Worm (Caenorhabditis elegans) whole organism, mixed stage, embryonic: Measurements from ENCODE around the gene coh-3.
A peak's percentile ranks its signal among the peaks of the same experiment; 100 is the strongest.

Experiments
- M03D4.4 ChIP-seq: sonication (generic microtip); optimal IDR thresholded peaks from 2 replicates; lab custom pipeline; 2017; ENCODE audit warnings: mild to moderate bottlenecking, missing genetic modification characterization, missing compliant biosample characterization
- bed-3 ChIP-seq: fragments of 200-800 bp; sonication (Bioruptor generic); optimal IDR thresholded peaks from 3 replicates; lab custom pipeline; 2018; ENCODE audit warnings: mild to moderate bottlenecking, missing genetic modification characterization, moderate library complexity, missing compliant biosample characterization
- blmp-1 ChIP-seq: fragments of 150-350 bp; optimal IDR thresholded peaks from 2 replicates; lab custom pipeline; 2014; ENCODE audit warnings: missing biosample characterization, missing genetic modification characterization
- ceh-39 ChIP-seq: fragments of 150-350 bp; optimal IDR thresholded peaks from 2 replicates; lab custom pipeline; 2014; ENCODE audit warnings: missing biosample characterization, missing genetic modification characterization
- ceh-43 ChIP-seq: fragments of 200-800 bp; sonication (Bioruptor generic); optimal IDR thresholded peaks from 2 replicates; lab custom pipeline; 2018; ENCODE audit warnings: mild to moderate bottlenecking, missing genetic modification characterization, moderate library complexity, missing compliant biosample characterization
- ceh-83 ChIP-seq: fragments of 200-800 bp; sonication (Bioruptor generic); optimal IDR thresholded peaks from 2 replicates; lab custom pipeline; 2018; ENCODE audit warnings: mild to moderate bottlenecking, missing genetic modification characterization, missing compliant biosample characterization
- ces-1 ChIP-seq: fragments of 150-350 bp; optimal IDR thresholded peaks from 2 replicates; lab custom pipeline; 2014; ENCODE audit warnings: missing biosample characterization, missing genetic modification reagents, missing genetic modification characterization
- cnd-1 ChIP-seq: fragments of 200-800 bp; sonication (Bioruptor generic); optimal IDR thresholded peaks from 2 replicates; lab custom pipeline; 2018; ENCODE audit warnings: mild to moderate bottlenecking, missing genetic modification characterization, missing compliant biosample characterization
- drap-1 ChIP-seq: fragments of 200-800 bp; sonication (Bioruptor generic); optimal IDR thresholded peaks from 3 replicates; lab custom pipeline; 2018; ENCODE audit warnings: mild to moderate bottlenecking, missing genetic modification characterization, missing compliant biosample characterization
- elt-1 ChIP-seq: sonication (generic microtip); optimal IDR thresholded peaks from 2 replicates; lab custom pipeline; 2017; ENCODE audit warnings: missing genetic modification characterization, mild to moderate bottlenecking, missing compliant biosample characterization, antibody characterized with exemption, moderate library complexity, borderline replicate concordance; ENCODE audit not compliant: insufficient read depth
- elt-3 ChIP-seq: fragments of 150-350 bp; optimal IDR thresholded peaks from 2 replicates; lab custom pipeline; 2014; ENCODE audit warnings: missing biosample characterization, missing genetic modification characterization
- flh-1 ChIP-seq: fragments of 200-800 bp; sonication (Bioruptor generic); optimal IDR thresholded peaks from 2 replicates; lab custom pipeline; 2018; ENCODE audit warnings: mild to moderate bottlenecking, missing genetic modification characterization, moderate library complexity, missing compliant biosample characterization
- ham-2 ChIP-seq: fragments of 200-800 bp; sonication (Bioruptor generic); optimal IDR thresholded peaks from 2 replicates; lab custom pipeline; 2018; ENCODE audit warnings: mild to moderate bottlenecking, missing genetic modification characterization, missing compliant biosample characterization
- hlh-1 ChIP-seq: fragments of 150-350 bp; optimal IDR thresholded peaks from 2 replicates; lab custom pipeline; 2014; ENCODE audit warnings: missing biosample characterization, missing genetic modification reagents, missing genetic modification characterization
- lin-13 ChIP-seq: fragments of 150-350 bp; optimal IDR thresholded peaks from 2 replicates; lab custom pipeline; 2014; ENCODE audit warnings: missing biosample characterization, missing genetic modification characterization
- lin-32 ChIP-seq: fragments of 200-800 bp; sonication (Bioruptor generic); optimal IDR thresholded peaks from 2 replicates; lab custom pipeline; 2018; ENCODE audit warnings: mild to moderate bottlenecking, missing genetic modification characterization, missing compliant biosample characterization
- lsy-2 ChIP-seq: fragments of 150-350 bp; optimal IDR thresholded peaks from 2 replicates; lab custom pipeline; 2014; ENCODE audit warnings: missing biosample characterization, missing genetic modification characterization
- mab-5 ChIP-seq: fragments of 150-350 bp; optimal IDR thresholded peaks from 2 replicates; lab custom pipeline; 2014; ENCODE audit warnings: missing biosample characterization, missing genetic modification characterization
- mep-1 ChIP-seq: fragments of 150-350 bp; optimal IDR thresholded peaks from 2 replicates; lab custom pipeline; 2017; ENCODE audit warnings: missing biosample characterization, missing genetic modification reagents, missing genetic modification characterization, inconsistent platforms
- mls-2 ChIP-seq: sonication (generic microtip); optimal IDR thresholded peaks from 2 replicates; lab custom pipeline; 2016; ENCODE audit warnings: mild to moderate bottlenecking, missing genetic modification characterization, moderate library complexity, missing compliant biosample characterization
- nhr-12 ChIP-seq: fragments of 150-350 bp; optimal IDR thresholded peaks from 2 replicates; lab custom pipeline; 2014; ENCODE audit warnings: missing biosample characterization, missing genetic modification characterization
- nhr-2 ChIP-seq: fragments of 150-350 bp; optimal IDR thresholded peaks from 2 replicates; lab custom pipeline; 2014; ENCODE audit warnings: missing biosample characterization, missing genetic modification characterization
- nhr-237 ChIP-seq: fragments of 150-350 bp; optimal IDR thresholded peaks from 2 replicates; lab custom pipeline; 2014; ENCODE audit warnings: missing biosample characterization, missing genetic modification characterization
- nhr-28 ChIP-seq: fragments of 150-350 bp; optimal IDR thresholded peaks from 2 replicates; lab custom pipeline; 2014; ENCODE audit warnings: missing biosample characterization, missing genetic modification characterization
- nhr-76 ChIP-seq: sonication (generic microtip); optimal IDR thresholded peaks from 2 replicates; lab custom pipeline; 2017; ENCODE audit warnings: missing biosample characterization, missing genetic modification characterization
- pha-4 ChIP-seq: fragments of 150-350 bp; optimal IDR thresholded peaks from 2 replicates; lab custom pipeline; 2018; ENCODE audit warnings: missing biosample characterization, missing genetic modification reagents, missing genetic modification characterization
- sem-2 ChIP-seq: fragments of 200-800 bp; sonication (Bioruptor generic); optimal IDR thresholded peaks from 2 replicates; lab custom pipeline; 2018; ENCODE audit warnings: mild to moderate bottlenecking, missing genetic modification characterization, missing compliant biosample characterization
- snpc-4 ChIP-seq: fragments of 150-350 bp; optimal IDR thresholded peaks from 2 replicates; lab custom pipeline; 2014; ENCODE audit warnings: missing biosample characterization, missing genetic modification characterization
- sptf-1 ChIP-seq: sonication (generic microtip); optimal IDR thresholded peaks from 2 replicates; lab custom pipeline; 2017; ENCODE audit warnings: mild to moderate bottlenecking, missing genetic modification characterization, moderate library complexity, missing compliant biosample characterization
- tbx-8 ChIP-seq: fragments of 200-800 bp; sonication (Bioruptor generic); optimal IDR thresholded peaks from 2 replicates; lab custom pipeline; 2018; ENCODE audit warnings: mild to moderate bottlenecking, missing genetic modification characterization, moderate library complexity, missing compliant biosample characterization
- unc-120 ChIP-seq: sonication (generic microtip); optimal IDR thresholded peaks from 2 replicates; lab custom pipeline; 2017; ENCODE audit warnings: missing genetic modification characterization, missing compliant biosample characterization; ENCODE audit not compliant: poor library complexity, severe bottlenecking
- unc-39 ChIP-seq: fragments of 150-350 bp; optimal IDR thresholded peaks from 2 replicates; lab custom pipeline; 2014; ENCODE audit warnings: missing biosample characterization, missing genetic modification characterization
- unc-62 ChIP-seq: fragments of 150-350 bp; optimal IDR thresholded peaks from 2 replicates; lab custom pipeline; 2014; ENCODE audit warnings: missing biosample characterization, missing genetic modification reagents, missing genetic modification characterization
- zip-8 ChIP-seq: fragments of 150-350 bp; optimal IDR thresholded peaks from 2 replicates; lab custom pipeline; 2014; ENCODE audit warnings: missing biosample characterization, missing genetic modification characterization
- ztf-11 ChIP-seq: fragments of 150-350 bp; optimal IDR thresholded peaks from 2 replicates; lab custom pipeline; 2014; ENCODE audit warnings: missing biosample characterization, missing genetic modification characterization

Gene coh-3

ce11 chrV:14501136-14501535 lies 43.9 kb downstream of the coh-3 start, which contains the start of gene R02D5.24:
Gene R02D5.24, plus strand, starts transcription at chrV:14501340.
- no peak for TF ChIP-seq lsy-2 (tag; lab: Kevin White, UChicago)
- TF ChIP-seq elt-1 (tag; lab: Kevin White, UChicago) = no peak
- no peak for TF ChIP-seq tbx-8 (GFP tag; lab: Kevin White, UChicago)
- TF ChIP-seq M03D4.4 (tag; lab: Kevin White, UChicago) = no peak
- TF ChIP-seq unc-39 (tag; lab: Kevin White, UChicago) = no peak
- TF ChIP-seq elt-3 = no peak
- TF ChIP-seq cnd-1 = peak; percentile 56
- peak; percentile 32 for TF ChIP-seq sptf-1 (tag; lab: Kevin White, UChicago)
- no peak for TF ChIP-seq nhr-76
- no peak for TF ChIP-seq ceh-43 (GFP tag; lab: Kevin White, UChicago)
- no peak for TF ChIP-seq ztf-11 (tag; lab: Kevin White, UChicago)
- no peak for TF ChIP-seq lin-13 (tag; lab: Kevin White, UChicago)
- no peak for TF ChIP-seq nhr-28 (tag; lab: Kevin White, UChicago)
- TF ChIP-seq sem-2 (GFP tag; lab: Kevin White, UChicago) = no peak
- no peak for TF ChIP-seq ceh-83
- no peak for TF ChIP-seq mls-2 (tag; lab: Kevin White, UChicago)
- no peak for TF ChIP-seq unc-120
- TF ChIP-seq pha-4 (tag; lab: Kevin White, UChicago) = no peak
- no peak for TF ChIP-seq unc-62 (GFP tag; lab: Kevin White, UChicago)
- no peak for TF ChIP-seq ham-2 (GFP tag; lab: Kevin White, UChicago)
- no peak for TF ChIP-seq bed-3 (GFP tag; lab: Kevin White, UChicago)
- no peak for TF ChIP-seq lin-32 (GFP tag; lab: Kevin White, UChicago)
- no peak for TF ChIP-seq nhr-12 (tag; lab: Kevin White, UChicago)
- TF ChIP-seq nhr-2 (tag; lab: Kevin White, UChicago) = peak; percentile 99
- no peak for TF ChIP-seq blmp-1 (tag; lab: Kevin White, UChicago)
- no peak for TF ChIP-seq mep-1 (tag; lab: Kevin White, UChicago)
- TF ChIP-seq hlh-1 (tag; lab: Kevin White, UChicago) = peak; percentile 10
- no peak for TF ChIP-seq mab-5 (tag; lab: Kevin White, UChicago)
- peak; percentile 81 for TF ChIP-seq zip-8
- TF ChIP-seq snpc-4 (tag; lab: Kevin White, UChicago) = no peak
- no peak for TF ChIP-seq ces-1 (GFP tag; lab: Kevin White, UChicago)
- TF ChIP-seq nhr-237 (tag; lab: Kevin White, UChicago) = no peak
- TF ChIP-seq ceh-39 = no peak
- TF ChIP-seq drap-1 (GFP tag; lab: Kevin White, UChicago) = peak; percentile 73
- no peak for TF ChIP-seq flh-1 (GFP tag; lab: Kevin White, UChicago)

- TF ChIP-seq tbx-8 (GFP tag; lab: Kevin White, UChicago) (no peak), nhr-28 (tag; lab: Kevin White, UChicago) (no peak), cnd-1 (no peak), unc-120 (no peak), hlh-1 (tag; lab: Kevin White, UChicago) (no peak), flh-1 (GFP tag; lab: Kevin White, UChicago) (no peak), ztf-11 (tag; lab: Kevin White, UChicago) (no peak), ham-2 (GFP tag; lab: Kevin White, UChicago) (no peak), mab-5 (tag; lab: Kevin White, UChicago) (no peak), M03D4.4 (tag; lab: Kevin White, UChicago) (no peak), bed-3 (GFP tag; lab: Kevin White, UChicago) (no peak), ceh-43 (GFP tag; lab: Kevin White, UChicago) (no peak), drap-1 (GFP tag; lab: Kevin White, UChicago) (no peak), lin-32 (GFP tag; lab: Kevin White, UChicago) (no peak), lin-13 (tag; lab: Kevin White, UChicago) (no peak), ceh-39 (no peak), nhr-12 (tag; lab: Kevin White, UChicago) (no peak), nhr-76 (no peak), unc-39 (tag; lab: Kevin White, UChicago) (no peak), mep-1 (tag; lab: Kevin White, UChicago) (no peak)
These were observed 45.8 kb downstream of the coh-3 start for ce11 chrV:14503065-14503464.

ce11 chrV:14504120-14504519 lies 46.9 kb downstream of the coh-3 start:
- TF ChIP-seq lin-32 (GFP tag; lab: Kevin White, UChicago) (no peak), flh-1 (GFP tag; lab: Kevin White, UChicago) (no peak), ztf-11 (tag; lab: Kevin White, UChicago) (no peak), ceh-43 (GFP tag; lab: Kevin White, UChicago) (no peak), unc-39 (tag; lab: Kevin White, UChicago) (no peak), unc-120 (no peak), sptf-1 (tag; lab: Kevin White, UChicago) (no peak), pha-4 (tag; lab: Kevin White, UChicago) (no peak), unc-62 (GFP tag; lab: Kevin White, UChicago) (no peak), mep-1 (tag; lab: Kevin White, UChicago) (no peak), snpc-4 (tag; lab: Kevin White, UChicago) (no peak), M03D4.4 (tag; lab: Kevin White, UChicago) (no peak), ceh-83 (no peak), nhr-28 (tag; lab: Kevin White, UChicago) (no peak), cnd-1 (no peak), tbx-8 (GFP tag; lab: Kevin White, UChicago) (no peak), bed-3 (GFP tag; lab: Kevin White, UChicago) (no peak)
